Fruit fly (Drosophila melanogaster) whole organism, adult: ENCODE results near the gene spidey.

Source experiments
- CG12768 ChIP-seq: fragments of 200-800 bp; sonication (Bioruptor generic); optimal IDR thresholded peaks from 2 replicates; lab custom pipeline; 2017; ENCODE audit warnings: missing biosample characterization, missing genetic modification characterization, mild to moderate bottlenecking, moderate library complexity, missing genetic modification reagents
- CG14711 ChIP-seq: fragments of 200-800 bp; sonication (Bioruptor generic); optimal IDR thresholded peaks from 2 replicates; lab custom pipeline; 2018; ENCODE audit warnings: missing biosample characterization, mild to moderate bottlenecking, missing genetic modification characterization, moderate library complexity
- CG1620 ChIP-seq: fragments of 200-800 bp; sonication (Bioruptor generic); optimal IDR thresholded peaks from 2 replicates; lab custom pipeline; 2016; ENCODE audit warnings: missing biosample characterization, missing genetic modification characterization
- Clk ChIP-seq: fragments of 200-800 bp; sonication (Bioruptor generic); optimal IDR thresholded peaks from 2 replicates; lab custom pipeline; 2017; ENCODE audit warnings: missing biosample characterization, missing genetic modification characterization
- Hr96 ChIP-seq: fragments of 200-800 bp; sonication (Bioruptor generic); optimal IDR thresholded peaks from 2 replicates; lab custom pipeline; 2016; ENCODE audit warnings: missing biosample characterization, missing genetic modification characterization
- bab1 ChIP-seq: fragments of 200-800 bp; sonication (Bioruptor generic); optimal IDR thresholded peaks from 3 replicates; lab custom pipeline; 2019; ENCODE audit warnings: missing biosample characterization, mild to moderate bottlenecking, missing genetic modification characterization, moderate library complexity
- cnc ChIP-seq, 2 experiments: fragments of >200 bp; optimal IDR thresholded peaks; 2 replicates each; lab custom pipeline; 2017
- kay ChIP-seq: fragments of 200-800 bp; sonication (Bioruptor generic); peaks from one replicate; lab custom pipeline; 2016; ENCODE audit warnings: missing biosample characterization, missing genetic modification characterization, borderline replicate concordance
- ovo ChIP-seq: fragments of 200-800 bp; sonication (Bioruptor generic); optimal IDR thresholded peaks from 2 replicates; lab custom pipeline; 2016; ENCODE audit warnings: missing biosample characterization, missing genetic modification characterization
- tj ChIP-seq: fragments of 200-800 bp; sonication (Bioruptor generic); optimal IDR thresholded peaks from 3 replicates; lab custom pipeline; 2017; ENCODE audit warnings: missing biosample characterization, mild to moderate bottlenecking, missing genetic modification characterization, moderate library complexity

DNA sequence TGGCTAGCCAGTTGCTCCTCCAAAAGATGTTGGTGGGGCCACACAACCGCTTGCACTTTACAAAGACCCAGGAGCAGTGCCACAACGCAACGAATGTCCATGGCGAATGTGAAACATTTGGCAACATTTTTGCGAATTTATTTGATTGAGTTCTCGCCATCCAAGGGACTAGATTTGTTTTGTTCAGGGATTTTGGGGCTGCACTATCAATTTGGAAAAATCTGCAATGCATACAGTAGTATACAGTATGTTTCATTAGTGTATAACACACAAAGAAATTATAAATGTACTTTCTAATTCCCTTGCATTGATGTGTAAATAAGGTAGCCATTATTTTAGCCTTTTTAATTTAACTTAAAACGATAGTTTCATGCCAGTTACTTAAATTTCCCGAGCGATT lies 30.0 kb upstream of the spidey start, which contains the start of gene Ir7d:
- TF ChIP-seq Clk (no peak), Hr96 (no peak), kay (GFP tag; lab: Kevin White, UChicago) (no peak), CG12768 (GFP tag; lab: Kevin White, UChicago) (no peak), tj (GFP tag; lab: Kevin White, UChicago) (no peak), ovo (GFP tag; lab: Kevin White, UChicago) (no peak), CG1620 (GFP tag; lab: Kevin White, UChicago) (no peak), CG14711 (tag; lab: Kevin White, UChicago) (no peak), bab1 (GFP tag; lab: Kevin White, UChicago) (no peak), cnc (optimal IDR thresholded peaks at IDR 0.05; lab: Kevin White, UChicago) (no peak)
